Worm (Caenorhabditis elegans) whole organism, L2 larva: ENCODE measurements around the gene srh-179.

ENCODE experiments used
- ama-1 ChIP-seq: fragments of 150-350 bp; optimal IDR thresholded peaks from 2 replicates; lab custom pipeline; 2018; ENCODE audit warnings: inconsistent platforms
- lin-11 ChIP-seq: fragments of 150-350 bp; sonication (generic microtip); optimal IDR thresholded peaks from 2 replicates; lab custom pipeline; 2014; ENCODE audit warnings: missing biosample characterization, missing genetic modification characterization, inconsistent platforms, mixed read lengths
- lin-13 ChIP-seq: fragments of 150-350 bp; optimal IDR thresholded peaks from 2 replicates; lab custom pipeline; 2014; ENCODE audit warnings: missing biosample characterization, missing genetic modification reagents, missing genetic modification characterization
- lsy-2 ChIP-seq, 2 experiments: fragments of 150-350 bp in 1 of 2; sonication (generic microtip) in 1 of 2; optimal IDR thresholded peaks; 2 replicates each; lab custom pipeline; 2014 to 2017; ENCODE audit warnings: missing biosample characterization in 2 of 2, missing genetic modification characterization in 2 of 2
- mdl-1 ChIP-seq, 2 experiments: fragments of 150-350 bp in 1 of 2; sonication (generic microtip) in 1 of 2; optimal IDR thresholded peaks; 2 replicates each; lab custom pipeline; 2017; ENCODE audit warnings: missing biosample characterization in 2 of 2, missing genetic modification characterization in 2 of 2
- nhr-10 ChIP-seq: sonication (generic microtip); optimal IDR thresholded peaks from 2 replicates; lab custom pipeline; 2017; ENCODE audit warnings: missing biosample characterization, missing genetic modification characterization
- nhr-11 ChIP-seq: fragments of 150-350 bp; optimal IDR thresholded peaks from 2 replicates; lab custom pipeline; 2014; ENCODE audit warnings: missing biosample characterization, missing genetic modification characterization
- nhr-21 ChIP-seq: fragments of 150-350 bp; optimal IDR thresholded peaks from 2 replicates; lab custom pipeline; 2014; ENCODE audit warnings: missing biosample characterization, missing genetic modification characterization
- nhr-23 ChIP-seq: fragments of 150-350 bp; optimal IDR thresholded peaks from 2 replicates; lab custom pipeline; 2014; ENCODE audit warnings: missing biosample characterization, missing genetic modification reagents, missing genetic modification characterization
- nhr-6 ChIP-seq: fragments of 150-350 bp; optimal IDR thresholded peaks from 2 replicates; lab custom pipeline; 2014; ENCODE audit warnings: missing biosample characterization, missing genetic modification characterization
- sem-4 ChIP-seq: fragments of 150-350 bp; optimal IDR thresholded peaks from 2 replicates; lab custom pipeline; 2014; ENCODE audit warnings: missing biosample characterization, missing genetic modification reagents, missing genetic modification characterization
- skn-1 ChIP-seq: sonication (generic microtip); optimal IDR thresholded peaks from 2 replicates; lab custom pipeline; 2017; ENCODE audit warnings: missing biosample characterization, missing genetic modification characterization
- unc-62 ChIP-seq: fragments of 150-350 bp; optimal IDR thresholded peaks from 2 replicates; lab custom pipeline; 2014; ENCODE audit warnings: missing biosample characterization, missing genetic modification reagents, missing genetic modification characterization

- TF ChIP-seq unc-62 (GFP tag; lab: Kevin White, UChicago) = no peak
- no peak for TF ChIP-seq sem-4 (tag; lab: Kevin White, UChicago)
- no peak for TF ChIP-seq nhr-11 (tag; lab: Kevin White, UChicago)
- TF ChIP-seq lin-11 = no peak
- no peak for TF ChIP-seq lin-13 (GFP tag; lab: Kevin White, UChicago)
- TF ChIP-seq ama-1 (lab: Kevin White, UChicago) = no peak
- no peak for TF ChIP-seq nhr-23
- TF ChIP-seq nhr-6 = no peak
- no peak for TF ChIP-seq nhr-21 (tag; lab: Kevin White, UChicago)
- TF ChIP-seq mdl-1 (tag; optimal IDR thresholded peaks at IDR 0.05; lab: Kevin White, UChicago) = no peak
- TF ChIP-seq skn-1 (tag; lab: Kevin White, UChicago) = no peak
- no peak for TF ChIP-seq lsy-2 (tag; optimal IDR thresholded peaks at IDR 0.05; lab: Kevin White, UChicago)
- no peak for TF ChIP-seq nhr-10 (tag; lab: Kevin White, UChicago)
These were observed 44.7 kb upstream of the srh-179 start, which contains the start of gene srw-82 for ce11 chrV:18431450-18431849.
